Worm (Caenorhabditis elegans) whole organism, young adult: Measurements from ENCODE around the gene gck-1.

ENCODE experiments used
- B0261.1 ChIP-seq: sonication (generic microtip); optimal IDR thresholded peaks from 2 replicates; lab custom pipeline; 2016; ENCODE audit warnings: mild to moderate bottlenecking, missing genetic modification characterization, moderate library complexity, missing compliant biosample characterization
- F22D6.2 ChIP-seq: sonication (generic microtip); optimal IDR thresholded peaks from 2 replicates; lab custom pipeline; 2016; ENCODE audit warnings: mild to moderate bottlenecking, missing genetic modification characterization, missing compliant biosample characterization
- F23B12.7 ChIP-seq: sonication (generic microtip); optimal IDR thresholded peaks from 2 replicates; lab custom pipeline; 2017; ENCODE audit warnings: missing genetic modification characterization, mild to moderate bottlenecking, missing compliant biosample characterization, antibody characterized with exemption, moderate library complexity; ENCODE audit not compliant: insufficient read depth
- F52B5.7 ChIP-seq: sonication (generic microtip); optimal IDR thresholded peaks from 2 replicates; lab custom pipeline; 2016; ENCODE audit warnings: mild to moderate bottlenecking, missing genetic modification characterization, missing compliant biosample characterization
- K12H6.12 ChIP-seq: fragments of 200-800 bp; sonication (Bioruptor generic); optimal IDR thresholded peaks from 2 replicates; lab custom pipeline; 2018; ENCODE audit warnings: mild to moderate bottlenecking, missing genetic modification characterization, missing compliant biosample characterization
- T26A5.8 ChIP-seq: sonication (generic microtip); optimal IDR thresholded peaks from 2 replicates; lab custom pipeline; 2016; ENCODE audit warnings: missing genetic modification characterization, missing compliant biosample characterization
- Y53F4B.3 ChIP-seq: fragments of 200-800 bp; sonication (Bioruptor generic); IDR thresholded peaks from 2 replicates; pipeline ENCODE4 v1.3.6; 2022; ENCODE audit warnings: missing genetic modification reagents, missing genetic modification characterization, missing compliant biosample characterization
- ZK185.1 ChIP-seq: sonication (generic microtip); optimal IDR thresholded peaks from 2 replicates; lab custom pipeline; 2016; ENCODE audit warnings: mild to moderate bottlenecking, missing genetic modification characterization, missing compliant biosample characterization; ENCODE audit not compliant: poor library complexity, severe bottlenecking
- aptf-2 ChIP-seq: fragments of 200-800 bp; sonication (Bioruptor generic); conservative IDR thresholded peaks from 2 replicates; pipeline ENCODE4 v1.3.6; 2022; ENCODE audit warnings: missing genetic modification reagents, missing genetic modification characterization, missing compliant biosample characterization
- attf-5 ChIP-seq: fragments of 200-800 bp; sonication (Bioruptor generic); optimal IDR thresholded peaks from 2 replicates; lab custom pipeline; 2018; ENCODE audit warnings: mild to moderate bottlenecking, missing genetic modification characterization, missing compliant biosample characterization
- cebp-1 ChIP-seq, 2 experiments: fragments of 200-800 bp in 1 of 2; sonication (Bioruptor generic) in 1 of 2; sonication (generic microtip) in 1 of 2; IDR thresholded peaks in 1 of 2; optimal IDR thresholded peaks in 1 of 2; 2 replicates each; pipeline versions ENCODE4 v1.3.6 to Lab custom; 2017 to 2022; ENCODE audit warnings: missing compliant biosample characterization in 2 of 2, missing genetic modification characterization in 2 of 2, mild to moderate bottlenecking in 1 of 2, missing genetic modification reagents in 1 of 2, moderate library complexity in 1 of 2
- ceh-27 ChIP-seq: fragments of 200-800 bp; sonication (Bioruptor generic); optimal IDR thresholded peaks from 2 replicates; lab custom pipeline; 2018; ENCODE audit warnings: mild to moderate bottlenecking, missing genetic modification characterization, moderate library complexity, missing compliant biosample characterization
- ceh-40 ChIP-seq: fragments of 200-800 bp; sonication (Bioruptor generic); IDR thresholded peaks from 2 replicates; pipeline ENCODE4 v1.3.6; 2022; ENCODE audit warnings: missing genetic modification characterization, missing compliant biosample characterization
- ceh-79 ChIP-seq: sonication (generic microtip); optimal IDR thresholded peaks from 2 replicates; lab custom pipeline; 2017; ENCODE audit warnings: mild to moderate bottlenecking, missing genetic modification characterization, missing compliant biosample characterization
- ceh-91 ChIP-seq: fragments of 200-800 bp; sonication (Bioruptor generic); IDR thresholded peaks from 2 replicates; pipeline ENCODE4 v1.3.6; 2022; ENCODE audit warnings: missing genetic modification reagents, missing genetic modification characterization, missing compliant biosample characterization
- die-1 ChIP-seq: sonication (generic microtip); optimal IDR thresholded peaks from 2 replicates; lab custom pipeline; 2016; ENCODE audit warnings: missing genotype, mild to moderate bottlenecking, missing genetic modification characterization, missing compliant biosample characterization
- dox-1 ChIP-seq: fragments of 200-800 bp; sonication (Bioruptor generic); IDR thresholded peaks from 2 replicates; pipeline ENCODE4 v1.3.6; 2022; ENCODE audit warnings: missing genetic modification reagents, missing genetic modification characterization, missing compliant biosample characterization
- egl-44 ChIP-seq: fragments of 200-800 bp; sonication (Bioruptor generic); IDR thresholded peaks from 2 replicates; pipeline ENCODE4 v1.3.6; 2022; ENCODE audit warnings: missing genetic modification reagents, missing genetic modification characterization, missing compliant biosample characterization
- ekl-4 ChIP-seq: fragments of 200-800 bp; sonication (Bioruptor generic); IDR thresholded peaks from 2 replicates; pipeline ENCODE4 v1.3.6; 2022; ENCODE audit warnings: missing genetic modification reagents, missing genetic modification characterization, missing compliant biosample characterization
- ets-4 ChIP-seq: fragments of 200-800 bp; sonication (Bioruptor generic); optimal IDR thresholded peaks from 2 replicates; lab custom pipeline; 2018; ENCODE audit warnings: mild to moderate bottlenecking, missing genetic modification characterization, missing compliant biosample characterization
- gei-17 ChIP-seq: fragments of 200-800 bp; sonication (Bioruptor generic); optimal IDR thresholded peaks from 2 replicates; lab custom pipeline; 2018; ENCODE audit warnings: mild to moderate bottlenecking, missing genetic modification characterization, missing compliant biosample characterization
- hlh-26 ChIP-seq: fragments of 200-800 bp; sonication (Bioruptor generic); conservative IDR thresholded peaks from 2 replicates; pipeline ENCODE4 v1.3.6; 2022; ENCODE audit warnings: missing genetic modification reagents, missing genetic modification characterization, missing compliant biosample characterization
- hmg-1.2 ChIP-seq: fragments of 200-800 bp; sonication (Bioruptor generic); IDR thresholded peaks from 2 replicates; pipeline ENCODE4 v1.3.6; 2022; ENCODE audit warnings: missing genetic modification reagents, missing genetic modification characterization, missing compliant biosample characterization
- hsf-1 ChIP-seq: fragments of 200-800 bp; sonication (Bioruptor generic); IDR thresholded peaks from 2 replicates; pipeline ENCODE4 v1.3.6; 2022; ENCODE audit warnings: missing genetic modification reagents, missing genetic modification characterization, missing compliant biosample characterization
- madf-3 ChIP-seq: fragments of 200-800 bp; sonication (Bioruptor generic); IDR thresholded peaks from 2 replicates; pipeline ENCODE4 v1.3.6; 2022; ENCODE audit warnings: missing genetic modification reagents, missing genetic modification characterization, missing compliant biosample characterization
- madf-6 ChIP-seq: fragments of 200-800 bp; sonication (Bioruptor generic); IDR thresholded peaks from 2 replicates; pipeline ENCODE4 v1.3.6; 2022; ENCODE audit warnings: missing genetic modification reagents, missing genetic modification characterization, missing compliant biosample characterization
- mcd-1 ChIP-seq: fragments of 200-800 bp; sonication (Bioruptor generic); IDR thresholded peaks from 2 replicates; pipeline ENCODE4 v1.3.6; 2022; ENCODE audit warnings: missing genetic modification reagents, missing genetic modification characterization, missing compliant biosample characterization
- mxl-1 ChIP-seq: sonication (generic microtip); optimal IDR thresholded peaks from 2 replicates; lab custom pipeline; 2016; ENCODE audit warnings: missing genetic modification characterization, missing compliant biosample characterization
- nhr-120 ChIP-seq: fragments of 200-800 bp; sonication (Bioruptor generic); IDR thresholded peaks from 2 replicates; pipeline ENCODE4 v1.3.6; 2022; ENCODE audit warnings: missing genetic modification characterization, missing compliant biosample characterization
- nhr-27 ChIP-seq: fragments of 200-800 bp; sonication (Bioruptor generic); optimal IDR thresholded peaks from 2 replicates; lab custom pipeline; 2018; ENCODE audit warnings: mild to moderate bottlenecking, missing genetic modification characterization, moderate library complexity, missing compliant biosample characterization
- nhr-80 ChIP-seq: sonication (generic microtip); optimal IDR thresholded peaks from 2 replicates; lab custom pipeline; 2016; ENCODE audit warnings: missing genetic modification characterization, missing compliant biosample characterization
- sea-2 ChIP-seq: fragments of 200-800 bp; sonication (Bioruptor generic); IDR thresholded peaks from 2 replicates; pipeline ENCODE4 v1.3.6; 2022; ENCODE audit warnings: missing genetic modification characterization, missing compliant biosample characterization
- sptf-2 ChIP-seq: fragments of 200-800 bp; sonication (Bioruptor generic); optimal IDR thresholded peaks from 2 replicates; lab custom pipeline; 2018; ENCODE audit warnings: mild to moderate bottlenecking, missing genetic modification characterization, missing compliant biosample characterization
- tbx-9 ChIP-seq: sonication (generic microtip); optimal IDR thresholded peaks from 2 replicates; lab custom pipeline; 2016; ENCODE audit warnings: borderline replicate concordance, missing genetic modification characterization, inconsistent platforms, missing compliant biosample characterization
- unc-130 ChIP-seq: sonication (generic microtip); optimal IDR thresholded peaks from 2 replicates; lab custom pipeline; 2016; ENCODE audit warnings: missing genetic modification reagents, missing genetic modification characterization, missing compliant biosample characterization
- zfh-2 ChIP-seq: fragments of 200-800 bp; sonication (Bioruptor generic); conservative IDR thresholded peaks from 2 replicates; pipeline ENCODE4 v1.3.6; 2022; ENCODE audit warnings: missing genetic modification reagents, missing genetic modification characterization, missing compliant biosample characterization
- ztf-25 ChIP-seq: fragments of 200-800 bp; sonication (Bioruptor generic); IDR thresholded peaks from 2 replicates; pipeline ENCODE4 v1.3.6; 2022; ENCODE audit warnings: missing genetic modification reagents, missing genetic modification characterization, missing compliant biosample characterization
- ztf-26 ChIP-seq: sonication (generic microtip); optimal IDR thresholded peaks from 2 replicates; lab custom pipeline; 2017; ENCODE audit warnings: missing genetic modification characterization, missing compliant biosample characterization
- ztf-6 ChIP-seq: fragments of 200-800 bp; sonication (Bioruptor generic); IDR thresholded peaks from 2 replicates; pipeline ENCODE4 v1.3.6; 2022; ENCODE audit warnings: missing genetic modification reagents, missing genetic modification characterization, missing compliant biosample characterization

The gck-1 gene

DNA sequence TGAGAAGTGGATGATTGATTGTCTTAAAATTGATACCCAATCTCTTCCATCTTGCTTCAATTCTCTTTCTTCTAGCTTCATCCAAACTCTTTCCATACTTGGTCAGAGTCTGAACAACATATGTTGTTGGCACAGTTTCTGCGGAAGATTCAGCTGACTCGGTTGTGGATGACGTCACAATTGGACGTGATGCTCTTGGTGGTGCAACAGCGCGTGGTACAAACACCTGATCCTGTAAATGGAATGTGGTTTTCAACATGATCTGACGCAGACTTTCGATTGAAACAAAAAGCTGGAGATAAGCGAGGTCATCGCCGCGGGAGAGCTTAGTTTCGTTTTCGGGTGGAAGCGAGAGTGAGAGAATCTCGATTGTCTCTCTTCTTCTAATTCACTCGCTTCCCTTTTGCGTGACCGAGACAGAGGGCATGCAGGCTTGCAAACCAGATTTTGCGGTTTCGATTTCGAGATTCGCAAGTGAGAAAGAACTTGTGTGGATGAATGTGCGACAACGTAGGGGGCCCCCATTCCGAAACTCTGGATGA lies 5.1 kb upstream of the gck-1 start:
- TF ChIP-seq die-1 (tag; lab: Kevin White, UChicago) (no peak), zfh-2 (GFP tag; lab: Robert Waterston, UW) (0 out of 2 replicates have a peak, but pooled peaks have one; percentile 27), nhr-120 (GFP tag; lab: Robert Waterston, UW) (no peak), sptf-2 (no peak)

DNA sequence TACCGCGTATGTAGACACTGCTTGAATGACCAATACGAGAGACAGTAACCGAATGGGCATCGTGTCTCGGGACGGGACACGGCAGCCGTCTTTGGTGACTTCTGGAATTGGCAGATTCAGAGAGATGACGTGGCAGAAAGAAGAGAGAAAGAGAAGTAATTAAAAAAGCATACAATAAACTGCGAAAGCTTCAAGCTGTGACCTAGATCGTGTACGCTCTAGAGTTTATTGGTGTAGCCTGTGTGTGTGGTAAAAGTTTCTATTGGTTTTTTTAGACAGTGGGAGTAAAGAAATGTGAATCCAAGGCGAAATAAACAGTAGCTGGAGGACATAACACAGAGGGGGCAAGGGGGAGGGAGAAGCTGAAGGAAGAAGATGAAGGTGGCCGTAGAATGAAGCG lies 3.6 kb upstream of the gck-1 start, which contains the start of gene T19A5.3:
T19A5.3 (minus strand) TSS at position 101 of the 400 bp plus-strand sequence.
- no peak for TF ChIP-seq hsf-1 (GFP tag; lab: Robert Waterston, UW)

DNA sequence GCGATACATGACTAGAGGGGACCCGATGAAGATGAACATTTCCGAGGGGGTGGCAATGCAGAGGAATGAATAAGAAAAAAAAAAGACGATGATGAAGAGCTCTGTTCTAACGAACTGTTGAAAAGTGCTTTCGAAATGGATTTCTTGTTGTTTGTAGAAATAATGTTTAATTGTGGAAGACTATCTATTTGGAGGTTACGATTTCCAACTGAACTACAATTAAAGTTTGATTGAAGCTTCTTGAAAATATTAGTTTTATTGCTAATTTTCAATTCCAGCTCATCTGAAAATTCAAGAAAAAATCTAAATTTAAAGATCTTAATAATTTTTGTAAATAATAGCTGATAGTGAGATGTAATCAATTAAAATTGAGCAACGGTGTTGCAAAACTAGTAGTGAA lies 3.1 kb upstream of the gck-1 start:
- TF ChIP-seq mcd-1 (GFP tag; lab: Robert Waterston, UW) (no peak), nhr-27 (tag; lab: Kevin White, UChicago) (no peak), sea-2 (GFP tag; lab: Robert Waterston, UW) (no peak), egl-44 (GFP tag; lab: Robert Waterston, UW) (no peak), hlh-26 (GFP tag; lab: Robert Waterston, UW) (no peak), hmg-1.2 (no peak), mxl-1 (tag; lab: Kevin White, UChicago) (no peak), ceh-40 (GFP tag; lab: Robert Waterston, UW) (no peak), T26A5.8 (tag; lab: Kevin White, UChicago) (no peak), unc-130 (GFP tag; lab: Kevin White, UChicago) (no peak), F52B5.7 (tag; lab: Kevin White, UChicago) (no peak), ceh-79 (tag; lab: Kevin White, UChicago) (no peak), tbx-9 (tag; lab: Kevin White, UChicago) (no peak)

DNA sequence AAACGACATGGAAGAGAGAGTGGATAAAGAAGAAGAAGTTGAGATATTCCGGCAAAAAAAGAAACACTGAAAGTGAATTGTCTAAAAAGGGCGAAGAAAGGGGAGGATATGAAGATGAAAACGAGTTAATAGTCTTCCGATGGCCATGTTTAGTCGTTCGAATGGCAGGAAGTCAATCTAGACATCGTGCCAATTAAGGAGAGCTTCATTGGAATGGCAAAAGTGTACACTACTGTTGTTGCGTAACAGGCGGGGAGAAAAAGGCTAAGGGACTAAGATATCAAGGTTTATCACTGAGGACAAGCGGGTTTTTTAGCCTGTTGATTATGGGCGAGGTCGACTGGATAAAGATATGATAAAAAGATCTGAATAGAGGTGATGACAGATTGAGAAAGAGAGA lies 1.5 kb upstream of the gck-1 start:
- TF ChIP-seq F22D6.2 = no peak
- no peak for TF ChIP-seq mxl-1 (tag; lab: Kevin White, UChicago)
- TF ChIP-seq ekl-4 (GFP tag; lab: Robert Waterston, UW) = no peak
- TF ChIP-seq B0261.1 (tag; lab: Kevin White, UChicago) = no peak
- TF ChIP-seq attf-5 = no peak
- no peak for TF ChIP-seq K12H6.12 (tag; lab: Kevin White, UChicago)
- TF ChIP-seq madf-6 = no peak
- TF ChIP-seq F23B12.7 (tag; lab: Kevin White, UChicago) = no peak
- no peak for TF ChIP-seq ztf-26 (tag; lab: Kevin White, UChicago)

DNA sequence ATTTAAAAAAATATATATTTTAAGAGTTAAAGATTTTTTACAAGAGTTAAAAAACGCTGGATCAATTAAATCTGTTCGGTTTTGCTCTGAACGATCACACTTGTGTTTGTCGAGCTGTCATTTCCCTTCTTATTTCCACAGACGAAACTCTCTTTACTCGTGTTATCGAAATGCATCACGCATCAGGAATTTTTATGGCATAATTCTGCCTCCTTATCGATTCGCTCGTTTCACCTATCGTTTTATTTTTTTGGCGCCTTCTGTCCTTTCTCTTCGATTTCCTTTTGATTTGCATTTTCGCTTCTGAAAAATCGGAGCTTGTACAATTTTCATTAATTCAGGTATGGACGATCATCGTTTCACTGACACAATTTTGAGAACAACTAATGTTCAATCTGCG lies 766 bp downstream of the gck-1 start:
- TF ChIP-seq nhr-80 (tag; lab: Kevin White, UChicago) (peak; percentile 0), madf-3 (GFP tag; lab: Robert Waterston, UW) (no peak), ZK185.1 (tag; lab: Kevin White, UChicago) (no peak), ceh-27 (GFP tag; lab: Kevin White, UChicago) (no peak)

DNA sequence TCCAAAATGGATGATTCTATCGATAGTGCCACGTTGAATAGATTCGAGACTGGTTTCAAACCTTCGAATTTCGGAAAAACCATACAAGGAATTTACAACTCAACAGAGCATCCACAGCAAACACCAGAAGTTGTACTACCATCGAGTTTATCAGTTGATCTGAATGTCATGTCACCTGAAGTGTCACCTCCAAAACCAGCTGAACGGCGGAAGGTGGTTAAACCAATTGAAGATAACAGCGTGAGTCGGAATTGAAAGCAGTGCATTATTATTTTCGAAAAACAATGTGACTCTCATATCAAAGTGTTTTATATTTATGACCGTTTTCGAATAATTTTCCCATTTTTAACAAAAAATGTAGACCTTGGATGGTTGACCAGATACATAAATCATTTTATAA lies 1.4 kb downstream of the gck-1 start:
- TF ChIP-seq gei-17 (GFP tag; lab: Kevin White, UChicago) (no peak), ztf-25 (GFP tag; lab: Robert Waterston, UW) (no peak), attf-5 (no peak), ets-4 (peak; percentile 25), F52B5.7 (tag; lab: Kevin White, UChicago) (no peak), dox-1 (GFP tag; lab: Robert Waterston, UW) (peak; percentile 23; the same call in 1 of the 2 replicates), ztf-6 (GFP tag; lab: Robert Waterston, UW) (no peak), cebp-1 (GFP tag; IDR thresholded peaks at IDR 0.05; lab: Robert Waterston, UW) (no peak), cebp-1 (tag; optimal IDR thresholded peaks at IDR 0.05; lab: Kevin White, UChicago) (no peak), ceh-40 (GFP tag; lab: Robert Waterston, UW) (no peak), Y53F4B.3 (GFP tag; lab: Robert Waterston, UW) (no peak), mxl-1 (tag; lab: Kevin White, UChicago) (no peak), ceh-91 (GFP tag; lab: Robert Waterston, UW) (no peak), ztf-26 (tag; lab: Kevin White, UChicago) (no peak), aptf-2 (no peak), madf-6 (no peak), nhr-80 (tag; lab: Kevin White, UChicago) (peak; percentile 76)
